Worm (Caenorhabditis elegans) whole organism, mixed stage, embryonic: Measurements from ENCODE around the gene K09C6.2.
"Not testable (repeated sequence)": the region's sequence is repeated elsewhere in the genome, so short reads cannot be mapped to it uniquely, and the experiment has no call there.

Experiments used
- bed-3 ChIP-seq: fragments of 200-800 bp; sonication (Bioruptor generic); optimal IDR thresholded peaks from 3 replicates; lab custom pipeline; 2018; ENCODE audit warnings: mild to moderate bottlenecking, missing genetic modification characterization, moderate library complexity, missing compliant biosample characterization
- ceh-39 ChIP-seq: fragments of 150-350 bp; optimal IDR thresholded peaks from 2 replicates; lab custom pipeline; 2014; ENCODE audit warnings: missing biosample characterization, missing genetic modification characterization
- cnd-1 ChIP-seq: fragments of 200-800 bp; sonication (Bioruptor generic); optimal IDR thresholded peaks from 2 replicates; lab custom pipeline; 2018; ENCODE audit warnings: mild to moderate bottlenecking, missing genetic modification characterization, missing compliant biosample characterization
- drap-1 ChIP-seq: fragments of 200-800 bp; sonication (Bioruptor generic); optimal IDR thresholded peaks from 3 replicates; lab custom pipeline; 2018; ENCODE audit warnings: mild to moderate bottlenecking, missing genetic modification characterization, missing compliant biosample characterization
- elt-1 ChIP-seq: sonication (generic microtip); optimal IDR thresholded peaks from 2 replicates; lab custom pipeline; 2017; ENCODE audit warnings: missing genetic modification characterization, mild to moderate bottlenecking, missing compliant biosample characterization, antibody characterized with exemption, moderate library complexity, borderline replicate concordance; ENCODE audit not compliant: insufficient read depth
- elt-3 ChIP-seq: fragments of 150-350 bp; optimal IDR thresholded peaks from 2 replicates; lab custom pipeline; 2014; ENCODE audit warnings: missing biosample characterization, missing genetic modification characterization
- flh-1 ChIP-seq: fragments of 200-800 bp; sonication (Bioruptor generic); optimal IDR thresholded peaks from 2 replicates; lab custom pipeline; 2018; ENCODE audit warnings: mild to moderate bottlenecking, missing genetic modification characterization, moderate library complexity, missing compliant biosample characterization
- hlh-1 ChIP-seq: fragments of 150-350 bp; optimal IDR thresholded peaks from 2 replicates; lab custom pipeline; 2014; ENCODE audit warnings: missing biosample characterization, missing genetic modification reagents, missing genetic modification characterization
- lin-13 ChIP-seq: fragments of 150-350 bp; optimal IDR thresholded peaks from 2 replicates; lab custom pipeline; 2014; ENCODE audit warnings: missing biosample characterization, missing genetic modification characterization
- lsy-2 ChIP-seq: fragments of 150-350 bp; optimal IDR thresholded peaks from 2 replicates; lab custom pipeline; 2014; ENCODE audit warnings: missing biosample characterization, missing genetic modification characterization
- mab-5 ChIP-seq: fragments of 150-350 bp; optimal IDR thresholded peaks from 2 replicates; lab custom pipeline; 2014; ENCODE audit warnings: missing biosample characterization, missing genetic modification characterization
- mep-1 ChIP-seq: fragments of 150-350 bp; optimal IDR thresholded peaks from 2 replicates; lab custom pipeline; 2017; ENCODE audit warnings: missing biosample characterization, missing genetic modification reagents, missing genetic modification characterization, inconsistent platforms
- mls-2 ChIP-seq: sonication (generic microtip); optimal IDR thresholded peaks from 2 replicates; lab custom pipeline; 2016; ENCODE audit warnings: mild to moderate bottlenecking, missing genetic modification characterization, moderate library complexity, missing compliant biosample characterization
- nhr-12 ChIP-seq: fragments of 150-350 bp; optimal IDR thresholded peaks from 2 replicates; lab custom pipeline; 2014; ENCODE audit warnings: missing biosample characterization, missing genetic modification characterization
- nhr-2 ChIP-seq: fragments of 150-350 bp; optimal IDR thresholded peaks from 2 replicates; lab custom pipeline; 2014; ENCODE audit warnings: missing biosample characterization, missing genetic modification characterization
- nhr-28 ChIP-seq: fragments of 150-350 bp; optimal IDR thresholded peaks from 2 replicates; lab custom pipeline; 2014; ENCODE audit warnings: missing biosample characterization, missing genetic modification characterization
- nhr-76 ChIP-seq: sonication (generic microtip); optimal IDR thresholded peaks from 2 replicates; lab custom pipeline; 2017; ENCODE audit warnings: missing biosample characterization, missing genetic modification characterization
- pha-4 ChIP-seq: fragments of 150-350 bp; optimal IDR thresholded peaks from 2 replicates; lab custom pipeline; 2018; ENCODE audit warnings: missing biosample characterization, missing genetic modification reagents, missing genetic modification characterization
- sem-2 ChIP-seq: fragments of 200-800 bp; sonication (Bioruptor generic); optimal IDR thresholded peaks from 2 replicates; lab custom pipeline; 2018; ENCODE audit warnings: mild to moderate bottlenecking, missing genetic modification characterization, missing compliant biosample characterization
- snpc-4 ChIP-seq: fragments of 150-350 bp; optimal IDR thresholded peaks from 2 replicates; lab custom pipeline; 2014; ENCODE audit warnings: missing biosample characterization, missing genetic modification characterization
- sptf-1 ChIP-seq: sonication (generic microtip); optimal IDR thresholded peaks from 2 replicates; lab custom pipeline; 2017; ENCODE audit warnings: mild to moderate bottlenecking, missing genetic modification characterization, moderate library complexity, missing compliant biosample characterization
- unc-120 ChIP-seq: sonication (generic microtip); optimal IDR thresholded peaks from 2 replicates; lab custom pipeline; 2017; ENCODE audit warnings: missing genetic modification characterization, missing compliant biosample characterization; ENCODE audit not compliant: poor library complexity, severe bottlenecking
- unc-62 ChIP-seq: fragments of 150-350 bp; optimal IDR thresholded peaks from 2 replicates; lab custom pipeline; 2014; ENCODE audit warnings: missing biosample characterization, missing genetic modification reagents, missing genetic modification characterization
- zip-8 ChIP-seq: fragments of 150-350 bp; optimal IDR thresholded peaks from 2 replicates; lab custom pipeline; 2014; ENCODE audit warnings: missing biosample characterization, missing genetic modification characterization
- ztf-11 ChIP-seq: fragments of 150-350 bp; optimal IDR thresholded peaks from 2 replicates; lab custom pipeline; 2014; ENCODE audit warnings: missing biosample characterization, missing genetic modification characterization

K09C6.2 gene

DNA sequence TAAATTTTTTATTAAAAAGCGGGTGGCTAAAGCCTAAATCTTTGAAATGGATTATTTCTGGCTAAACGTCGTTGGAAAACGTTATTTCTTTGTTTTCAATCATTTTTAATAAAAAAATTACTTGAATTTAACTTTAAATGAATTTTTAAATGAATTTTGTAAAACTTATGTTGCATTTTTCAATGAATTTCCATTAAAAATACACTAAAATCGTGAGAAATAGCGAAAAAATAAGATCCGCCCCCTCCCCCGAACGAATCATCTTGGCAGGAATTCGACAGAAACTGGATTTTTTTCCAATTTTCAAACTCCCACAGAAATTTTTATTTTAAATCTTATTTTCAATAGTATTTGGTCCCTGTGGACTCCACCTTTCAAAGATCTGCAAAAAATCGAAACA is 22.5 kb downstream of the K09C6.2 start, which contains the start of gene srg-53:
TSS of gene srg-53 (plus strand) at position 301 of the 400 bp plus-strand sequence.
- TF ChIP-seq bed-3 (GFP tag; lab: Kevin White, UChicago) (no peak), nhr-28 (tag; lab: Kevin White, UChicago) (no peak), elt-3 (tag; lab: Kevin White, UChicago) (no peak), elt-1 (tag; lab: Kevin White, UChicago) (no peak), sptf-1 (no peak), nhr-2 (no peak), pha-4 (tag; lab: Kevin White, UChicago) (no peak), mab-5 (no peak), unc-120 (tag; lab: Kevin White, UChicago) (no peak)

DNA sequence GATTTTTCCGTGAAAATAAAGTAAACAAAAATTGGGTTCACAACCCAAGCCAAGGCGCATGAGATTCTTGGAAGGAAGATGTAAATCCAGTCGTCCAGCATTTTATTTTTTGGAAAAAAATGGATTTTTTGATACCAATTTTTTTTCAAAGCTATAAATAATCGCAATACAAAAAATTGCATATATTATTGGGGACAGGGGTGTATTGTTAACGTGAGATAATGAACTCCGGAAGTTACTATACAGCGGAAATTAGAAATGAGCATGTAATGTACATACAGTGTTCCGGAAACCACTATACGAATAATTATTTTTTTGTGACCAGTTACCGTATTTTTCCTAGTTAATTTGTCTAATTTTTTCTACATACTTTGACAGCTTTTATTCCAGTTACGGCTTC is 27.7 kb downstream of the K09C6.2 start, which contains the start of gene srj-38:
TSS of gene srj-38 (minus strand) at position 101 of the 400 bp plus-strand sequence.
- TF ChIP-seq unc-62 (GFP tag; lab: Kevin White, UChicago), result no peak
- TF ChIP-seq drap-1, result no peak

DNA sequence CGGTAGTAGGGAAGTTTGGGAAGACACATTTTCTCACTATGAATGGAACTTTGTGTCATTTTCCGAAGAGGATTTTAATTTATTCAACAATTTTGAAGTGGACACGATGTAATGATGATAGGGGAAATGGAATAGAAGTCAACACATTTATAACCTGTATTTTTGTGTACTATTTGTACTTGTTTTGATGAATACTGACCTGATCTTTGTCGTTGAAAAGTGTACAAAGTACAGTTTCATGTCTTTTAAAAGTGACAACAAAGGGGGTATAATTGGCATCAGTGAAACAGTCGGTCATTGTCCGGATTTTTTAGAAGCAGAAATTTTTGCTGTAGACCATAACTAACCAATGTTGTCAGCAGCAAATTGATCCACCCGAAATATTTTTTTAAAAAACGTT is 32.6 kb downstream of the K09C6.2 start, which contains the start of gene T02B11.6:
TSS of gene T02B11.6 (minus strand) at position 101 of the 400 bp plus-strand sequence.
- TF ChIP-seq zip-8 (tag; lab: Kevin White, UChicago), result no peak
- TF ChIP-seq, all 35 proteins: peak for 0

DNA sequence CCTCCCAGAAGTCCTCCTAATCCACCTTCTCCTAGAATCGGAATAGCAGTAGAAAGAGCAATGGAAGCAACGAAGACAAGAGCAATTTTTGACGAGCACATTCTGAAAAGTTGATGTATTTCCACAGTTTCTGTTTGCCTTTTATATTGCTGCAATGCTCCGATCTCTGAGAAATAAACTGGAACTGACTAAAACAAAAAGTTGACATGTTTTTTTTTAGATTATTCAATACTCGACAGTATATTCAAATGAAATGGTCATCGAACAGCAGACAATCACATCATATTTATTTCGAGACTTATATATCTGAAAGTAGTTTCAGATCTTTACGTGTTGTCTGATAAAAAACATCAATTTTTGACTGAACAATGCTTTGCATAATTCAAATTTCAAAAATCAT is 33.8 kb downstream of the K09C6.2 start, which contains the start of gene srlf-21:
TSS of gene srlf-21 (minus strand) at position 101 of the 400 bp plus-strand sequence.
- TF ChIP-seq cnd-1 (tag; lab: Kevin White, UChicago) (no peak), mls-2 (tag; lab: Kevin White, UChicago) (no peak)
- TF ChIP-seq, all 35 proteins: peak for 0

DNA sequence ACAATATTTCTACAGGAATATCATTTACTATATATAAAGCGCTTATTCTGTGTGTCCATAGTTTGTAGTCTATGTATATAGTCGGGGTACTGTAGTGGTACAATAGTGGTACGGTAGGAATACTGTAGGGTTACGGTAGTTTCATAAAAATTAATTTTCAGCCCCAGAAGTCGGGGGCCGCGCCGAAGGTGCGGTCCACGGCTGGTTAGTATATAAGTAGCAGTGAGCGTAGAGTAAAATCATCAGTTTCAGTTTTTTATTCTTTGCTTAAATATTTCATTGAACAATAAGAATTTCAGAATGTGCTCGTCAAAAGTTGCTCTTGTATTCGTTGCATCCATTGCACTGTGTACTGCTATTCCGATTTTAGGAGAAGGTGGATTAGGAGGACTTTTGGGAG is 34.2 kb downstream of the K09C6.2 start, which contains the start of gene srlf-22:
TSS of gene srlf-22 (plus strand) at position 301 of the 400 bp plus-strand sequence.
- TF ChIP-seq cnd-1 (tag; lab: Kevin White, UChicago); unc-62 (GFP tag; lab: Kevin White, UChicago); hlh-1 (tag; lab: Kevin White, UChicago): not testable (repeated sequence)

DNA sequence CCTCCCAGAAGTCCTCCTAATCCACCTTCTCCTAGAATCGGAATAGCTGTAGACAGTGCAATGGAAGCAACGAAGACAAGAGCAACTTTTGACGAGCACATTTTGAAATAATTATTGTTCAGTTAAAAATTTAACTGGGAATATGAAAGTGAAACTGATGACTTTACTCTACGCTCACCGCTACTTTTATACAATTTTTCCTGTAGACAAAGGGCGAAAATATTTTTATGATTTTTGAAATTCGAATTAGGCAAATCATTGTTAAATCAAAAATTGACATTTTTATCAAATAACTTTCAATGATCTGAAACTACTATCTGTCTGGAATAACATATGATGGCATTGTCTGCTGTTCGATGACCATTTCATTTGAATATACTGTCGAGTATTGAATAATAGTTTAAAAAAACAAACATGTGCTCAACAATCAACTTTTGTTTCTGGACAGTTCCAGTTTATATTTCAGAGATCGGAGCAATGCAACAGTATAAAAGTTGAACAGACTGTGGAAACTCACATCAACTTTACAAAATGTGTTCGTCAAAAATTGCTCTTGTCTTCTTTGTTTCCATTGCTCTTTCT is 36.9 kb downstream of the K09C6.2 start, which contains the start of the genes srlf-23 and srlf-20:
TSS of gene srlf-23 (minus strand) at position 101 of the 582 bp plus-strand sequence.
TSS of gene srlf-20 (plus strand) at position 532 of the 582 bp plus-strand sequence.
- TF ChIP-seq unc-62 (GFP tag; lab: Kevin White, UChicago) (no peak), ztf-11 (tag; lab: Kevin White, UChicago) (no peak), hlh-1 (tag; lab: Kevin White, UChicago) (no peak), nhr-2 (no peak), drap-1 (no peak), nhr-12 (no peak), pha-4 (tag; lab: Kevin White, UChicago) (no peak), flh-1 (no peak), nhr-28 (tag; lab: Kevin White, UChicago) (no peak), unc-120 (tag; lab: Kevin White, UChicago) (no peak), nhr-76 (tag; lab: Kevin White, UChicago) (no peak), lsy-2 (tag; lab: Kevin White, UChicago) (no peak), snpc-4 (no peak), mab-5 (no peak), mep-1 (tag; lab: Kevin White, UChicago) (no peak), ceh-39 (tag; lab: Kevin White, UChicago) (no peak), lin-13 (no peak), sem-2 (GFP tag; lab: Kevin White, UChicago) (no peak)
- TF ChIP-seq, all 35 proteins: peak for 0

DNA sequence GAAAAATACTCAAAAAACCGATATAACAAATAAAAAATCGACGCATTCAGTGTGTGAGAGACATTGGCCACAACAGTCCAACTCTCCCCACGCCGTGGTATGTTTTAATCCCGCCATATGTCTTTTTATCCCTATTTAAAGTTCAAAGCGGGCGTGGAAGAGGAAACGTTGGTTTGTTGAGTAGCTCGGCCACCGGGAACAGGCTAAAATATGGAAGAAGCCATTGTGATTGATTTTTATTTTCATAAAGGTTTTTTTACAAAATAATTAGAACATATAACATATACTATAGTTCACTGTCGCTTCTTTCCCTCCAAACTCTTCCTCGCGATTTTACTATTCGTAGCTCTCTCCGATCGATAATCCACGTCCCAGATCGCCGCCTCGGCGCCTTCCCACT is 42.4 kb downstream of the K09C6.2 start, which contains the start of gene nas-32:
TSS of gene nas-32 (minus strand) at position 101 of the 400 bp plus-strand sequence.
- no peak for TF ChIP-seq ceh-39 (tag; lab: Kevin White, UChicago)
- TF ChIP-seq zip-8 (tag; lab: Kevin White, UChicago), result no peak
- TF ChIP-seq flh-1, result no peak
- no peak for TF ChIP-seq sptf-1
- no peak for TF ChIP-seq bed-3 (GFP tag; lab: Kevin White, UChicago)
- TF ChIP-seq nhr-28 (tag; lab: Kevin White, UChicago), result no peak
- TF ChIP-seq mab-5, result no peak
